Fruit fly (Drosophila melanogaster) whole organism, pupa: ENCODE results near the gene Sirup.

Experiments used
- CG10348 ChIP-seq: fragments of 200-800 bp; sonication (Bioruptor generic); IDR thresholded peaks from 2 replicates; pipeline ENCODE4 v1.3.6; 2022; ENCODE audit warnings: missing biosample characterization, missing genetic modification characterization
- CG12605 ChIP-seq: fragments of 200-800 bp; sonication (Bioruptor generic); IDR thresholded peaks from 2 replicates; pipeline ENCODE4 v1.3.6; 2022; ENCODE audit warnings: missing biosample characterization, missing genetic modification characterization
- CG13204 ChIP-seq: fragments of 200-800 bp; sonication (Bioruptor generic); optimal IDR thresholded peaks from 2 replicates; lab custom pipeline; 2018; ENCODE audit warnings: missing biosample characterization, mild to moderate bottlenecking, missing genetic modification characterization, moderate library complexity
- CG14655 ChIP-seq: fragments of 200-800 bp; sonication (Bioruptor generic); optimal IDR thresholded peaks from 3 replicates; lab custom pipeline; 2017; ENCODE audit warnings: mild to moderate bottlenecking, missing biosample characterization, missing genetic modification reagents, missing genetic modification characterization
- CG15710 ChIP-seq: fragments of 200-800 bp; sonication (Bioruptor generic); optimal IDR thresholded peaks from 2 replicates; lab custom pipeline; 2018; ENCODE audit warnings: missing biosample characterization, mild to moderate bottlenecking, missing genetic modification characterization, moderate library complexity
- CG17806 ChIP-seq: fragments of 200-800 bp; sonication (Bioruptor generic); optimal IDR thresholded peaks from 2 replicates; lab custom pipeline; 2018; ENCODE audit warnings: missing biosample characterization, mild to moderate bottlenecking, missing genetic modification characterization, moderate library complexity
- CG32121 ChIP-seq: fragments of 200-800 bp; sonication (Bioruptor generic); IDR thresholded peaks from 2 replicates; pipeline ENCODE4 v1.3.6; 2022; ENCODE audit warnings: missing biosample characterization, missing genetic modification characterization
- CG34367 ChIP-seq: fragments of 200-800 bp; sonication (Bioruptor generic); optimal IDR thresholded peaks from 2 replicates; lab custom pipeline; 2018; ENCODE audit warnings: missing biosample characterization, mild to moderate bottlenecking, missing genetic modification characterization
- CG4496 ChIP-seq: fragments of 200-800 bp; sonication (Bioruptor generic); IDR thresholded peaks from 3 replicates; pipeline ENCODE4 v1.3.6; 2022; ENCODE audit warnings: missing biosample characterization, missing genetic modification characterization
- CG8159 ChIP-seq: fragments of 200-800 bp; sonication (Bioruptor generic); optimal IDR thresholded peaks from 3 replicates; lab custom pipeline; 2018; ENCODE audit warnings: missing biosample characterization, mild to moderate bottlenecking, missing genetic modification characterization, moderate library complexity
- CG8301 ChIP-seq: fragments of 200-800 bp; sonication (Bioruptor generic); optimal IDR thresholded peaks from 2 replicates; lab custom pipeline; 2018; ENCODE audit warnings: missing biosample characterization, mild to moderate bottlenecking, missing genetic modification characterization
- CG9948 ChIP-seq: fragments of 200-800 bp; sonication (Bioruptor generic); optimal IDR thresholded peaks from 2 replicates; lab custom pipeline; 2018; ENCODE audit warnings: missing biosample characterization, mild to moderate bottlenecking, missing genetic modification characterization, moderate library complexity
- D1 ChIP-seq: fragments of 200-800 bp; sonication (Bioruptor generic); optimal IDR thresholded peaks from 2 replicates; lab custom pipeline; 2018; ENCODE audit warnings: missing biosample characterization, mild to moderate bottlenecking, missing genetic modification characterization, moderate library complexity
- EcR ChIP-seq: fragments of 200-800 bp; sonication (Bioruptor generic); optimal IDR thresholded peaks from 3 replicates; lab custom pipeline; 2019; ENCODE audit warnings: missing biosample characterization, missing genetic modification characterization, mild to moderate bottlenecking, moderate library complexity, missing genetic modification reagents
- Ets98B ChIP-seq: fragments of 200-800 bp; sonication (Bioruptor generic); IDR thresholded peaks from 2 replicates; pipeline ENCODE4 v1.3.6; 2022; ENCODE audit warnings: missing biosample characterization, missing genetic modification characterization
- Pif1A ChIP-seq: fragments of 200-800 bp; sonication (Bioruptor generic); optimal IDR thresholded peaks from 3 replicates; lab custom pipeline; 2016; ENCODE audit warnings: missing biosample characterization, missing genetic modification characterization
- Pif1B ChIP-seq: fragments of 200-800 bp; sonication (Bioruptor generic); optimal IDR thresholded peaks from 3 replicates; lab custom pipeline; 2016; ENCODE audit warnings: missing biosample characterization, missing genetic modification characterization
- Snoo ChIP-seq: fragments of 200-800 bp; sonication (Bioruptor generic); optimal IDR thresholded peaks from 3 replicates; lab custom pipeline; 2017; ENCODE audit warnings: missing biosample characterization, mild to moderate bottlenecking, missing genetic modification characterization, inconsistent platforms
- fd96Ca ChIP-seq: fragments of 200-800 bp; sonication (Bioruptor generic); IDR thresholded peaks from 3 replicates; pipeline ENCODE4 v1.3.6; 2022; ENCODE audit warnings: missing biosample characterization, missing genetic modification characterization
- gl ChIP-seq: fragments of 200-800 bp; sonication (Bioruptor generic); optimal IDR thresholded peaks from 2 replicates; lab custom pipeline; 2018; ENCODE audit warnings: missing biosample characterization, mild to moderate bottlenecking, missing genetic modification characterization
- rn ChIP-seq: fragments of 200-800 bp; sonication (Bioruptor generic); IDR thresholded peaks from 2 replicates; pipeline ENCODE4 v1.3.6; 2022; ENCODE audit warnings: missing biosample characterization, missing genetic modification characterization

Sirup gene

DNA sequence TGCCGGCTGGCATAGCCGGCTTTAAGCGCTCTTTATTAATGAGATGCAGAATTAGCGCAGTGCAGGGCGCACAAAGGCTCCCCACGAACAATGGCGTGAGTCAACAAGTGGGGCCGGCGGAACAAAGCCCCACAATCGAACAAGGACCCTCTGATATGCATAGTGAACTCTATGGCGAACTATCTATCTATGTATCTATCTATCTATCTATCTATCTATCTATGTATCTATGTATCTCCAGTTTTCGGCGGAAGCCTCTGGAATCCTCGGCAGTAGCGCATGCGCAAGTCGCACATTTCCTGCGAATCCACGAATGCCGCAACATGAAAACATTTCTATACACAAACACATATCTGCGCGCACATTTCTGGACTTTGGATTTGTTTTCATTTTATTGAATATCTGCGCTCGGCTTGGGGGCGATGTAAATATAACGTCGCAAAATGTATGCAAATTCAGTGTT lies 1.9 kb downstream of the Sirup start:
- TF ChIP-seq CG4496 = peak; percentile 93
- TF ChIP-seq CG8301 = peak; percentile 97
- TF ChIP-seq CG15710 = peak; percentile 85
- TF ChIP-seq Snoo (tag; lab: Kevin White, UChicago) = peak; percentile 91
- TF ChIP-seq Ets98B (GFP tag; lab: Robert Waterston, UW) = peak; percentile 89
- TF ChIP-seq Pif1A = peak; percentile 86
- TF ChIP-seq D1 (tag; lab: Kevin White, UChicago) = peak; percentile 80
- peak; percentile 92 for TF ChIP-seq gl (tag; lab: Kevin White, UChicago)
- peak; percentile 80 for TF ChIP-seq CG34367 (tag; lab: Kevin White, UChicago)
- TF ChIP-seq CG32121 = peak; percentile 92
- peak; percentile 93 for TF ChIP-seq CG9948 (tag; lab: Kevin White, UChicago)
- TF ChIP-seq CG13204 (GFP tag; lab: Kevin White, UChicago) = peak; percentile 83
- peak; percentile 98 for TF ChIP-seq CG14655 (GFP tag; lab: Kevin White, UChicago)
- peak; percentile 90 for TF ChIP-seq CG8159
- TF ChIP-seq Pif1B (GFP tag; lab: Kevin White, UChicago) = peak; percentile 92
- peak; percentile 78; the same call in 1 of the 2 replicates for TF ChIP-seq rn (GFP tag; lab: Robert Waterston, UW)
- peak; percentile 70 for TF ChIP-seq EcR
- TF ChIP-seq CG12605 = peak; percentile 83
- TF ChIP-seq CG10348 (GFP tag; lab: Robert Waterston, UW) = peak; percentile 87
- TF ChIP-seq fd96Ca = peak; percentile 95
- TF ChIP-seq CG17806 (tag; lab: Kevin White, UChicago) = peak; percentile 93

DNA sequence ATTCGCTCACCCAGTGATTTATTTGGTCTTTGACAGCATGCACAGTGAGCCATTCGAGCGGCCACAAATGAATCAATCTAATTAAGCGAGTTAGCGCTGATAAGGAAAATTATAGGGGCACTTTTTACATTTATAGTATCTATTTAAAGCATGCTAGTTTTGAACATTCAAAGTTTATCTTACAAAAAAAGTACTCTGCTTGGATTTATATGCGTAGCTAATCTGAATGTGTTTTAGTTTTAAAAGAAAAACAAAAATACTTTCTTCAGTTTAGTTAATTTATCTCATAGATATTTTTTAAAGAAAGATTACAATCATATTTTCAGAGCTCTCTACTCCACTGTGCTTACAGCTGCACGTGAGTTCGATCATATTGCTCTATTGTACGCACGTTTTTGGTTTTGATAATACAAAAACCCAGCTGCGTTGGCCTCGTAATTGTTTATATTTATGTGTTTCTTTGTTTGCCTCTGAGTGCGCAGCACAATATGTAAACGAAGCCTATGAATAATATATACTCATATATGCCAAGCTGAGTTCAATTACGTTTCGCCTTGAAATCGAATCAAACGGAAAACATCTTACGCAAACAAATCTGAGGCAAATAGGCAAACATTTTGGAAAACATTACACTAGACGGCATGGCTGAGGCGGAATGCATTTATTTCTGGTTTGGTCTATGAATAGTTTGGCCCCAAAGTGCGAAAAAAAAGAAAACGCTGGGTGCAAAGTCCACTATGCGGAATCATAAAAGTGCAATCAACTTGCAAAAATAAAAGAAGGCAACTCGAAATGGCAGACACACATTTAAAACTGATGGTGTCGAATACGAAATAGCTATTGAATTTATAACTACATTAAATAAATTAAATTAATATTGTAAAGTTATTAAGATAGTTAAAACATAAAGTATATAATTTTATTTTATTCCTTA lies 3.3 kb downstream of the Sirup start:
- TF ChIP-seq CG4496 = peak; percentile 84
- peak; percentile 80 for TF ChIP-seq CG34367 (tag; lab: Kevin White, UChicago)
- peak; percentile 92 for TF ChIP-seq Pif1A
- TF ChIP-seq D1 (tag; lab: Kevin White, UChicago) = peak; percentile 75
- TF ChIP-seq gl (tag; lab: Kevin White, UChicago) = peak; percentile 56
- peak; percentile 87 for TF ChIP-seq CG17806 (tag; lab: Kevin White, UChicago)
- peak; percentile 91 for TF ChIP-seq CG9948 (tag; lab: Kevin White, UChicago)
- peak; percentile 87 for TF ChIP-seq CG12605
- TF ChIP-seq CG10348 (GFP tag; lab: Robert Waterston, UW) = peak; percentile 65; the same call in 1 of the 2 replicates
- peak; percentile 77; the same call in 1 of the 2 replicates for TF ChIP-seq rn (GFP tag; lab: Robert Waterston, UW)
- TF ChIP-seq EcR = peak; percentile 79
- peak; percentile 96 for TF ChIP-seq CG14655 (GFP tag; lab: Kevin White, UChicago)
- TF ChIP-seq fd96Ca = peak; percentile 87
- TF ChIP-seq CG13204 (GFP tag; lab: Kevin White, UChicago) = peak; percentile 46
- peak; percentile 92 for TF ChIP-seq CG8301
- peak; percentile 83 for TF ChIP-seq CG15710
- peak; percentile 88 for TF ChIP-seq Ets98B (GFP tag; lab: Robert Waterston, UW)
- peak; percentile 52 for TF ChIP-seq Snoo (tag; lab: Kevin White, UChicago)
- peak; percentile 85 for TF ChIP-seq Pif1B (GFP tag; lab: Kevin White, UChicago)
- peak; percentile 89 for TF ChIP-seq CG8159
- peak; percentile 90 for TF ChIP-seq CG32121
- TF ChIP-seq, all 21 proteins: peak for 21

dm6 chr2L:8004072-8004471 lies 5.4 kb downstream of the Sirup start, which contains the start of gene Wwox:
Wwox (minus strand) TSS chr2L:8004286.
- TF ChIP-seq CG17806 (tag; lab: Kevin White, UChicago) (no peak), CG14655 (GFP tag; lab: Kevin White, UChicago) (no peak), Snoo (tag; lab: Kevin White, UChicago) (no peak), EcR (peak; percentile 21), CG4496 (no peak), fd96Ca (no peak), CG12605 (no peak)

dm6 chr2L:8006038-8006437 lies 7.4 kb downstream of the Sirup start:
- TF ChIP-seq Pif1A (peak; percentile 76), CG13204 (GFP tag; lab: Kevin White, UChicago) (no peak), rn (GFP tag; lab: Robert Waterston, UW) (peak; percentile 18; the same call in 1 of the 2 replicates), CG8301 (peak; percentile 62), CG34367 (tag; lab: Kevin White, UChicago) (peak; percentile 49), Snoo (tag; lab: Kevin White, UChicago) (peak; percentile 30), CG4496 (peak; percentile 50; the same call in 2 of the 3 replicates), CG15710 (peak; percentile 70), fd96Ca (peak; percentile 57; the same call in 2 of the 3 replicates), CG9948 (tag; lab: Kevin White, UChicago) (peak; percentile 52), gl (tag; lab: Kevin White, UChicago) (peak; percentile 52), CG32121 (0 out of 2 replicates have a peak, but pooled peaks have one; percentile 29), CG8159 (peak; percentile 82), CG17806 (tag; lab: Kevin White, UChicago) (peak; percentile 68), CG14655 (GFP tag; lab: Kevin White, UChicago) (peak; percentile 73), CG12605 (peak; percentile 13; the same call in 1 of the 2 replicates), Pif1B (GFP tag; lab: Kevin White, UChicago) (peak; percentile 47), CG10348 (GFP tag; lab: Robert Waterston, UW) (no peak), D1 (tag; lab: Kevin White, UChicago) (peak; percentile 19), Ets98B (GFP tag; lab: Robert Waterston, UW) (peak; percentile 52), EcR (peak; percentile 65)
- TF ChIP-seq, all 21 proteins: peak for 19
